Fruit fly (Drosophila melanogaster): ENCODE measurements around the gene CG6470.

Gene CG6470

DNA sequence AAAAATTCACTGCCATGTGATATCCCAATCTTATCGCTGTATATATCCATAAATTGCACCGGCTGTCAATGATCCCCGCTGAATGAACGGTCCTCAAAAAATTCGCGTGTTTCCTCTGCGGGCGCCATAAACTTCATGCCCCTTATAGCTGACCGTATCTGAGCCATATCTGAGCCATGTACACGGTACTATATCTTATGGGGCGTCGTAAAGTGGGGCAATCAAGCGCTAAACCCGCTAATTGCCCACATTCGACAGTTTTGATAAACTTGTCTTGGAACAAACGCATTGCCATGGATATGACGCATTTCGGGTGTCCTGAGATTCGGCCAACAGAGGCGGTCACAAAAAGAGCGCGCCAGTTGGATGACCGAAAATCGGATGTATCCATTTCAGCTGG is 3.8 kb downstream of the CG6470 start:
- TF ChIP-seq tj (GFP tag; optimal IDR thresholded peaks at IDR 0.05), result no peak
- TF ChIP-seq CG33017 (tag; optimal IDR thresholded peaks at IDR 0.05), result no peak
- TF ChIP-seq toe (GFP tag; optimal IDR thresholded peaks at IDR 0.05), result no peak
- no peak for TF ChIP-seq pad (GFP tag; optimal IDR thresholded peaks at IDR 0.05)
- peak; percentile 3 for TF ChIP-seq CG7045 (GFP tag; optimal IDR thresholded peaks at IDR 0.05)
- TF ChIP-seq CG7101 (tag; optimal IDR thresholded peaks at IDR 0.05), result peak; percentile 33
- no peak for TF ChIP-seq CG14711 (tag; optimal IDR thresholded peaks at IDR 0.05)
- TF ChIP-seq cic (GFP tag; optimal IDR thresholded peaks at IDR 0.05), result no peak
- no peak for TF ChIP-seq cnc (optimal IDR thresholded peaks at IDR 0.05)
- TF ChIP-seq Crg-1 (GFP tag; optimal IDR thresholded peaks at IDR 0.05), result no peak
- no peak for TF ChIP-seq CG5204 (GFP tag; optimal IDR thresholded peaks at IDR 0.05)
- no peak for TF ChIP-seq Clk (GFP tag; optimal IDR thresholded peaks at IDR 0.05)
- no peak for TF ChIP-seq CG12768 (GFP tag; optimal IDR thresholded peaks at IDR 0.05)

DNA sequence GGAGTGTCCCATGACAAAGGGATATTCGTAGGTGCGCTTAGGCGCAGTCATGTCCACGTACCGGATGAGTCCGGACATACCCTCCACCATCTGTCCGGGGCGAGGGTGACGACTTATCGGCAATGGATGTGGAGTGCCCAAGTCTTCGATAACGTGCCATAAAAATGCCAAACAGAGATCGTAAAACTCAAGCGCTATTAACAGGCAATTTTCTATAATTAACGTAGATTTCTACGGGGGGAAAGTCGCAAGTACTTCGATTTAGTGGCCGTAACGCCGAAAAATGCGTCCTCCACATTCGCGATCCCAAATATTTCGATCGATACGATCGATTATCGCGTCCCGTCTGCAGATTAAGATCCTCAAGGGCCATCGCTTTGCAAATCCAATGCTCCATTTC is 5.2 kb downstream of the CG6470 start:
- TF ChIP-seq CG33017 (tag; optimal IDR thresholded peaks at IDR 0.05) (no peak), cnc (optimal IDR thresholded peaks at IDR 0.05) (no peak), CG7101 (tag; optimal IDR thresholded peaks at IDR 0.05) (no peak), CG7045 (GFP tag; optimal IDR thresholded peaks at IDR 0.05) (no peak), pad (GFP tag; optimal IDR thresholded peaks at IDR 0.05) (no peak), ovo (GFP tag; optimal IDR thresholded peaks at IDR 0.05) (no peak), tj (GFP tag; optimal IDR thresholded peaks at IDR 0.05) (no peak), CG5204 (GFP tag; optimal IDR thresholded peaks at IDR 0.05) (no peak), Mnt (GFP tag; optimal IDR thresholded peaks at IDR 0.05) (no peak), cic (GFP tag; optimal IDR thresholded peaks at IDR 0.05) (no peak), CG11617 (GFP tag; optimal IDR thresholded peaks at IDR 0.05) (no peak), Clk (GFP tag; optimal IDR thresholded peaks at IDR 0.05) (no peak), toe (GFP tag; optimal IDR thresholded peaks at IDR 0.05) (no peak), kay (GFP tag; ENCODE audit: borderline replicate concordance) (no peak), Hr96 (GFP tag; optimal IDR thresholded peaks at IDR 0.05) (no peak), bab1 (GFP tag; optimal IDR thresholded peaks at IDR 0.05) (no peak), Crg-1 (GFP tag; optimal IDR thresholded peaks at IDR 0.05) (no peak), CG1620 (GFP tag; optimal IDR thresholded peaks at IDR 0.05) (no peak), CG12768 (GFP tag; optimal IDR thresholded peaks at IDR 0.05) (no peak)

DNA sequence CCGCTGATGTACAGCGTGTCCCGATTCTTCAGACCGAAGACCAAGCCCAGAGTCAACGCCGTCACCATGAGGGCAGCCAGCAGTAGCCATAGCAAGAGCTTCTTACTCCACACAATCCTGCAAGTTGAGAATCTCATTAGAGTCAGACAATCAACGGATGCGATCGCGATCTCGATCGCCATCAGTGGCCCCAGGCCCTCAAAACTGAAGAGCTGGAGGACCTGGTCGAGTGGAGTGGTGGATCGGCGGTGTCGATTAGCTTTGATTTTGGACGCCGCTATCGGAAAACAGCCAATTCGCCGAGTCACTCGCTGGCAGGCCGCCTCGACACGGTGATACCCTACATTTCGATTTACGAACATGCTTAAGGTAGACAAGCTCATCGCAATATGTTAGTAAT is 6.1 kb downstream of the CG6470 start:
- TF ChIP-seq pad (GFP tag; optimal IDR thresholded peaks at IDR 0.05) (no peak), CG5204 (GFP tag; optimal IDR thresholded peaks at IDR 0.05) (no peak), CG14711 (tag; optimal IDR thresholded peaks at IDR 0.05) (no peak), bab1 (GFP tag; optimal IDR thresholded peaks at IDR 0.05) (no peak), cnc (optimal IDR thresholded peaks at IDR 0.05) (no peak), Crg-1 (GFP tag; optimal IDR thresholded peaks at IDR 0.05) (no peak)

DNA sequence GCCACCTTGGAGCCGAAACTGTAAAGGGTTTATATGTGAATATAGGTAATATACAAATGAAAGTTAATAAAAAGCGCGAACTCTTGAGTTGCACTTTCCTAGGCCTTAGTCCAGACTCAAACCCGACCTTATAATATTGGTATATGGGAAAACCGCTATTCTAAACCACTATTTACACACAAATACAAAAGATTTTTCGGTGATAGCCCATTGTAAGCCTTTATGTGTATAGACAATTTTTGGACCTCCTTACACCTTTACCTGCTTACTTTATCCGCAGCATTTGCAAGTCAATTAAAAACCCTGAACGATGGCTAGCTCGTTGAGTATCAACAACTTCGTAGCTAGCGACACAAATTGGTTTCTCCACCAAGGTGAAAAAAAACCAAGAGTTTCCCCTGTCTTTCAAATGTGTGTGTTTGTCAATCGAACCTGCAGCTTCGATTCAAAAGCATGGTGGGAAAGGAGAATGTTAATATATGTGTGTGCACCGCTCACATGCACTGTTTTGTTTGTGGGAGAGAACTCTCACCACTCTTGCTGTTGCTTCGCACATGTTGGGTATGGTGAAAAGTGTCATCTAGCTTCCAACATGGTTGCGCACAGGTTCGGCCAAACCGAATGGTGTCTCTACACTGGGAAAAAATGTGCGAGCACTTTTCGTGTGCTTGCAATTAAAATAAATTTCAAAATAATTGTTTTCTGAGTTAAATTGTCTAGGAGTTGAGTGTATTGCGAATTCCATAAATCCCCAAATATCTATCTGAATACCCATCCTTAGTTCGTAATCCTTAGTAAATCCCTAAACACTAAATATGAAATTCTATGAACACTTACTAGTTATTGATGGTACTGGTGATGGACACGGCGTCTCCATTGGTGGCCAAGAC is 7.8 kb downstream of the CG6470 start:
- TF ChIP-seq pad (GFP tag; optimal IDR thresholded peaks at IDR 0.05) (peak; percentile 99), tj (GFP tag; optimal IDR thresholded peaks at IDR 0.05) (peak; percentile 5), Clk (GFP tag; optimal IDR thresholded peaks at IDR 0.05) (no peak), Mnt (GFP tag; optimal IDR thresholded peaks at IDR 0.05) (no peak), cnc (optimal IDR thresholded peaks at IDR 0.05) (no peak), Hr96 (GFP tag; optimal IDR thresholded peaks at IDR 0.05) (peak; percentile 20), CG14711 (tag; optimal IDR thresholded peaks at IDR 0.05) (peak; percentile 24), ovo (GFP tag; optimal IDR thresholded peaks at IDR 0.05) (no peak), CG1620 (GFP tag; optimal IDR thresholded peaks at IDR 0.05) (no peak), toe (GFP tag; optimal IDR thresholded peaks at IDR 0.05) (no peak), CG12768 (GFP tag; optimal IDR thresholded peaks at IDR 0.05) (no peak), CG5204 (GFP tag; optimal IDR thresholded peaks at IDR 0.05) (no peak), CG11617 (GFP tag; optimal IDR thresholded peaks at IDR 0.05) (peak; percentile 31), kay (GFP tag; ENCODE audit: borderline replicate concordance) (no peak)

DNA sequence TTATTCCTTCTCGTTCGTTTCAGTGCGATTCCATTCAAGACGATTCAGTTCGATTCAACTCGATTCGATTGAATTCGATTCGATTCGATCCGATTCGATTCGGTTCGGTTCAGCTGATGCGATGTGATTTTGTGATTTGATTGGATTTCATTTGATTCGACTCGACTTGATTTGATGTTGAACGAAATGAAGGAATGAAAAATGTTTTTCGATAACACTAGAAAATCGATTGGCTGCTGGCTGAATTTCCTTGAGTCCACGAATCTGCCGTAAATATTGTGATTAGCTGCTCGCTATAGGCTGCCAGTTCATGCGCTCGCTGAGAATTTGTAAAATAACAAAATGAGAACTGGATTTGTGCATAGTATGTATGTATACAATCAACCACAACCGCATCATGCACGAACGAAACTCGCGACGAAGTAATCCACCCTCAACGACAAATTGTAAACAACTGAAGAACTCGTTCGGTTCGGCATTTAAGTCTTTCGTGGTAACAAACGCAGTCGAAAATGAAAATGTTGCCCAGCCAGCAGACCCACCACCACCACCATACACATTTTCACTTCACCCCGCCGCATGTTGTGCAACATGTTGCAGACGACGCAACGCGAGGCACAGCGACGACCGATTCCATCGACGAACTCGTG is 9.6 kb downstream of the CG6470 start, which contains the start of gene Wnt5:
Gene Wnt5, minus strand, starts transcription at position 458 of the 650 bp plus-strand sequence.
- peak; percentile 62 for TF ChIP-seq pad (GFP tag; optimal IDR thresholded peaks at IDR 0.05)
- TF ChIP-seq toe (GFP tag; optimal IDR thresholded peaks at IDR 0.05), result no peak

DNA sequence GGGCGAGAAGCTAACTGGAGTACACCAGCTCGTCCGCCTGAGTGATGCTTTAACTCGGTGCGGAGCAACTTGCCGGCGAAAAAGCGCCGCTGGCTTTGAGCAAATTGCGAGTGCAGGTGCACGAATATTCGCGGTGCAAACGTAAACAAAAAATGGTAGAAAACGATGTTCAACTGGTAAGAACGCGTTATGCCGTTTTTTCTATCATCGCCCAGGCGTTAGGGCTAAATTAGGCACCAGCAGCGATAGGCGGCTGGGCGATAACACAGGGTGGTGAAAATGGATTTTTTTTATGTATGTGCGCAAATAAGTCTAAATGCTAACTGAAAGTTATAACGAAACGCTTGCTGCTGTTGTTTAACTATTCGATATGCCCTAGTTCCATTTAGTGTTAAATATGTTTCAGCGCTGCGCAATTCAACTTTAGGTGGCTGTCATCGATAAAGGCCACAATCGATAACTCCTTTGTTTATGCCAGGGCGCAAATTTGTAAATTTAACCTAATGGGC is 14.9 kb downstream of the CG6470 start, which contains the start of the genes Pgant7 and Xrcc2:
Gene Pgant7, minus strand, starts transcription at position 308 of the 509 bp plus-strand sequence.
Gene Xrcc2, plus strand, starts transcription at position 449 of the 509 bp plus-strand sequence.
- TF ChIP-seq Mnt (GFP tag; optimal IDR thresholded peaks at IDR 0.05) (peak; percentile 25), Hr96 (GFP tag; optimal IDR thresholded peaks at IDR 0.05) (no peak), toe (GFP tag; optimal IDR thresholded peaks at IDR 0.05) (no peak), bab1 (GFP tag; optimal IDR thresholded peaks at IDR 0.05) (peak; percentile 6), pad (GFP tag; optimal IDR thresholded peaks at IDR 0.05) (no peak), tj (GFP tag; optimal IDR thresholded peaks at IDR 0.05) (peak; percentile 83)

All from whole organism, adult.